Worm (Caenorhabditis elegans) whole organism, mixed stage, embryonic: ENCODE data around the gene gpd-1.
A peak's percentile ranks its signal among the peaks of the same experiment; 100 is the strongest.

Experiments used
- bed-3 ChIP-seq: fragments of 200-800 bp; sonication (Bioruptor generic); optimal IDR thresholded peaks from 3 replicates; lab custom pipeline; 2018; ENCODE audit warnings: mild to moderate bottlenecking, missing genetic modification characterization, moderate library complexity, missing compliant biosample characterization
- blmp-1 ChIP-seq: fragments of 150-350 bp; optimal IDR thresholded peaks from 2 replicates; lab custom pipeline; 2014; ENCODE audit warnings: missing biosample characterization, missing genetic modification characterization
- ceh-39 ChIP-seq: fragments of 150-350 bp; optimal IDR thresholded peaks from 2 replicates; lab custom pipeline; 2014; ENCODE audit warnings: missing biosample characterization, missing genetic modification characterization
- ceh-43 ChIP-seq: fragments of 200-800 bp; sonication (Bioruptor generic); optimal IDR thresholded peaks from 2 replicates; lab custom pipeline; 2018; ENCODE audit warnings: mild to moderate bottlenecking, missing genetic modification characterization, moderate library complexity, missing compliant biosample characterization
- ceh-83 ChIP-seq: fragments of 200-800 bp; sonication (Bioruptor generic); optimal IDR thresholded peaks from 2 replicates; lab custom pipeline; 2018; ENCODE audit warnings: mild to moderate bottlenecking, missing genetic modification characterization, missing compliant biosample characterization
- ces-1 ChIP-seq: fragments of 150-350 bp; optimal IDR thresholded peaks from 2 replicates; lab custom pipeline; 2014; ENCODE audit warnings: missing biosample characterization, missing genetic modification reagents, missing genetic modification characterization
- cnd-1 ChIP-seq: fragments of 200-800 bp; sonication (Bioruptor generic); optimal IDR thresholded peaks from 2 replicates; lab custom pipeline; 2018; ENCODE audit warnings: mild to moderate bottlenecking, missing genetic modification characterization, missing compliant biosample characterization
- drap-1 ChIP-seq: fragments of 200-800 bp; sonication (Bioruptor generic); optimal IDR thresholded peaks from 3 replicates; lab custom pipeline; 2018; ENCODE audit warnings: mild to moderate bottlenecking, missing genetic modification characterization, missing compliant biosample characterization
- elt-3 ChIP-seq: fragments of 150-350 bp; optimal IDR thresholded peaks from 2 replicates; lab custom pipeline; 2014; ENCODE audit warnings: missing biosample characterization, missing genetic modification characterization
- flh-1 ChIP-seq: fragments of 200-800 bp; sonication (Bioruptor generic); optimal IDR thresholded peaks from 2 replicates; lab custom pipeline; 2018; ENCODE audit warnings: mild to moderate bottlenecking, missing genetic modification characterization, moderate library complexity, missing compliant biosample characterization
- ham-2 ChIP-seq: fragments of 200-800 bp; sonication (Bioruptor generic); optimal IDR thresholded peaks from 2 replicates; lab custom pipeline; 2018; ENCODE audit warnings: mild to moderate bottlenecking, missing genetic modification characterization, missing compliant biosample characterization
- hlh-1 ChIP-seq: fragments of 150-350 bp; optimal IDR thresholded peaks from 2 replicates; lab custom pipeline; 2014; ENCODE audit warnings: missing biosample characterization, missing genetic modification reagents, missing genetic modification characterization
- lin-32 ChIP-seq: fragments of 200-800 bp; sonication (Bioruptor generic); optimal IDR thresholded peaks from 2 replicates; lab custom pipeline; 2018; ENCODE audit warnings: mild to moderate bottlenecking, missing genetic modification characterization, missing compliant biosample characterization
- lsy-2 ChIP-seq: fragments of 150-350 bp; optimal IDR thresholded peaks from 2 replicates; lab custom pipeline; 2014; ENCODE audit warnings: missing biosample characterization, missing genetic modification characterization
- mab-5 ChIP-seq: fragments of 150-350 bp; optimal IDR thresholded peaks from 2 replicates; lab custom pipeline; 2014; ENCODE audit warnings: missing biosample characterization, missing genetic modification characterization
- mls-2 ChIP-seq: sonication (generic microtip); optimal IDR thresholded peaks from 2 replicates; lab custom pipeline; 2016; ENCODE audit warnings: mild to moderate bottlenecking, missing genetic modification characterization, moderate library complexity, missing compliant biosample characterization
- nhr-12 ChIP-seq: fragments of 150-350 bp; optimal IDR thresholded peaks from 2 replicates; lab custom pipeline; 2014; ENCODE audit warnings: missing biosample characterization, missing genetic modification characterization
- nhr-2 ChIP-seq: fragments of 150-350 bp; optimal IDR thresholded peaks from 2 replicates; lab custom pipeline; 2014; ENCODE audit warnings: missing biosample characterization, missing genetic modification characterization
- nhr-237 ChIP-seq: fragments of 150-350 bp; optimal IDR thresholded peaks from 2 replicates; lab custom pipeline; 2014; ENCODE audit warnings: missing biosample characterization, missing genetic modification characterization
- nhr-28 ChIP-seq: fragments of 150-350 bp; optimal IDR thresholded peaks from 2 replicates; lab custom pipeline; 2014; ENCODE audit warnings: missing biosample characterization, missing genetic modification characterization
- pha-4 ChIP-seq: fragments of 150-350 bp; optimal IDR thresholded peaks from 2 replicates; lab custom pipeline; 2018; ENCODE audit warnings: missing biosample characterization, missing genetic modification reagents, missing genetic modification characterization
- sem-2 ChIP-seq: fragments of 200-800 bp; sonication (Bioruptor generic); optimal IDR thresholded peaks from 2 replicates; lab custom pipeline; 2018; ENCODE audit warnings: mild to moderate bottlenecking, missing genetic modification characterization, missing compliant biosample characterization
- snpc-4 ChIP-seq: fragments of 150-350 bp; optimal IDR thresholded peaks from 2 replicates; lab custom pipeline; 2014; ENCODE audit warnings: missing biosample characterization, missing genetic modification characterization
- sptf-1 ChIP-seq: sonication (generic microtip); optimal IDR thresholded peaks from 2 replicates; lab custom pipeline; 2017; ENCODE audit warnings: mild to moderate bottlenecking, missing genetic modification characterization, moderate library complexity, missing compliant biosample characterization
- tbx-8 ChIP-seq: fragments of 200-800 bp; sonication (Bioruptor generic); optimal IDR thresholded peaks from 2 replicates; lab custom pipeline; 2018; ENCODE audit warnings: mild to moderate bottlenecking, missing genetic modification characterization, moderate library complexity, missing compliant biosample characterization
- unc-120 ChIP-seq: sonication (generic microtip); optimal IDR thresholded peaks from 2 replicates; lab custom pipeline; 2017; ENCODE audit warnings: missing genetic modification characterization, missing compliant biosample characterization; ENCODE audit not compliant: poor library complexity, severe bottlenecking
- zip-8 ChIP-seq: fragments of 150-350 bp; optimal IDR thresholded peaks from 2 replicates; lab custom pipeline; 2014; ENCODE audit warnings: missing biosample characterization, missing genetic modification characterization
- ztf-11 ChIP-seq: fragments of 150-350 bp; optimal IDR thresholded peaks from 2 replicates; lab custom pipeline; 2014; ENCODE audit warnings: missing biosample characterization, missing genetic modification characterization

Gene gpd-1

DNA sequence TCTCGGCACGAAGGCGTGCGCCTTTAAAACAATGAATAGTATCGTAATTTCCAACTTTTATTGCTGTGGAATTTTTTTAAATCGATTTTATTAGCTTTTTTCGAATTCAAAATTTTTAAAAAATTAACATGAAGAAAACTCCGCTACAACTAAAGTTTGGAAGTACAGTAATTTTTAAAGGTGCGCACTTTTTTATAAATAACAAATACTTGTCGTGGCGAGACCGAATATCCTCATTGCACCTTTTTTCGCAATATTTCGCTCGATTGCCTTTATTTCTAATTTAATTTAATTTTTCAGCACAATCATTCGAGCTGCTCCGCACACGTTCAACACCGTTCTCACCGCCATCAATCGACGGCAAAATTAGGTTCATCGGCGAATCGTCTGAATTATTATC lies 3.1 kb upstream of the gpd-1 start, which contains the start of the genes T09F3.2 and T09F3.7:
Gene T09F3.2 (plus strand): TSS at position 301 of the 400 bp plus-strand sequence.
Gene T09F3.7 (plus strand): TSS at position 315 of the 400 bp plus-strand sequence.
- TF ChIP-seq lin-32 (GFP tag; lab: Kevin White, UChicago) (no peak), snpc-4 (tag; lab: Kevin White, UChicago) (no peak), ceh-43 (GFP tag; lab: Kevin White, UChicago) (no peak), ces-1 (GFP tag; lab: Kevin White, UChicago) (no peak), bed-3 (no peak), flh-1 (GFP tag; lab: Kevin White, UChicago) (no peak), nhr-2 (tag; lab: Kevin White, UChicago) (no peak), ceh-39 (tag; lab: Kevin White, UChicago) (no peak)

- TF ChIP-seq drap-1 (GFP tag; lab: Kevin White, UChicago) (no peak), zip-8 (tag; lab: Kevin White, UChicago) (no peak), sem-2 (GFP tag; lab: Kevin White, UChicago) (no peak), cnd-1 (tag; lab: Kevin White, UChicago) (no peak), mls-2 (tag; lab: Kevin White, UChicago) (no peak), tbx-8 (GFP tag; lab: Kevin White, UChicago) (no peak), ceh-39 (tag; lab: Kevin White, UChicago) (no peak), unc-120 (tag; lab: Kevin White, UChicago) (peak; percentile 45), lsy-2 (tag; lab: Kevin White, UChicago) (peak; percentile 11), hlh-1 (tag; lab: Kevin White, UChicago) (no peak), ces-1 (GFP tag; lab: Kevin White, UChicago) (no peak), nhr-28 (peak; percentile 7), nhr-12 (tag; lab: Kevin White, UChicago) (no peak), blmp-1 (no peak), snpc-4 (tag; lab: Kevin White, UChicago) (no peak), ham-2 (no peak)
- TF ChIP-seq, all 35 proteins: peak for 3
Observed at ce11 chrII:10395303-10395757, 1.4 kb downstream of the gpd-1 start, which contains the start of gene T09F3.4. Gene T09F3.4 (plus strand): TSS chrII:10395707.

DNA sequence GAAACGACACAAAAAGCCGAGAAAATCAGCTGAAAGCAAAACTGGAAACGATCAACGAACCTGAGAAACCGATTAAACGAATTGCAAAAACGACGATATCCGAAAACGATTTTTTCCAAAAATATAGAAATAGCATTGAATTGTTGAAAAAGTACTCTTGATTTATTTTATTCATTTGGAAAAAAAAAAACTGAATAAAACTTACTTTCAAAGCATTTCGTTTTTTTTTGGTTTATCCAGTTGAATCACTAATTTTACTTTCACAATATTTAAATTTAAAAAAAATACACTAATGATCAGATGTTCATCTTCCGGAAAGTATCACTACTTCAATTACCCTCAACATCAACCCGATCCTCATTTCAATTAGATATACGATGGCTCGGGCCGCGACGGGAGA lies 2.6 kb downstream of the gpd-1 start, which contains the start of gene T09F3.5:
Gene T09F3.5 (plus strand): TSS at position 301 of the 400 bp plus-strand sequence.
- TF ChIP-seq ztf-11: no peak
- TF ChIP-seq ceh-39 (tag; lab: Kevin White, UChicago): no peak
- TF ChIP-seq elt-3 (tag; lab: Kevin White, UChicago): no peak
- no peak for TF ChIP-seq ceh-83 (GFP tag; lab: Kevin White, UChicago)

DNA sequence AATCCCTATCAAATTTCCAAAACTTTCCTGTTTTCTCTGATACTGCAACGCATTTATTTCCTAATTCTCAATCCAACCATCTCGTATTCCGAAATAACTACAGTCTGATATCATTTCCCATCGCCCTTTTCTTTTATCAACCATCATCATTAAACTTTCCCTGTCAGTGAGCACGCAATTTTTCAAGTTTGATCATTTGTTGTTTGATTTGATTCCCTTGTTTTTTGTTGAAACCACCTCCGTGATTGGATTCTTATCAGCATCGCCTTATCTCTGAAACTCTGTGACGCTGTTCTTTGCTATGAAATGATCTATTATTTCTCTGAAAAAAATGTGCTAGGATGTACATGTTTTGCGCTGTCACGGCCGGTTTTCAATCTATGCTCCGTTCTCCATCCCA lies 9.1 kb downstream of the gpd-1 start:
- TF ChIP-seq unc-120 (tag; lab: Kevin White, UChicago) (no peak), sptf-1 (tag; lab: Kevin White, UChicago) (no peak), ceh-83 (GFP tag; lab: Kevin White, UChicago) (no peak), mab-5 (tag; lab: Kevin White, UChicago) (no peak), bed-3 (no peak), flh-1 (GFP tag; lab: Kevin White, UChicago) (no peak), ztf-11 (no peak), cnd-1 (tag; lab: Kevin White, UChicago) (no peak), hlh-1 (tag; lab: Kevin White, UChicago) (no peak), nhr-237 (no peak), mls-2 (tag; lab: Kevin White, UChicago) (no peak), tbx-8 (GFP tag; lab: Kevin White, UChicago) (no peak)
- TF ChIP-seq, all 35 proteins: peak for 0

ce11 chrII:10410989-10411388 lies 17.1 kb downstream of the gpd-1 start, which contains the start of gene E04D5.5:
Gene E04D5.5 (plus strand): TSS chrII:10411289.
- no peak for TF ChIP-seq ceh-83 (GFP tag; lab: Kevin White, UChicago)
- no peak for TF ChIP-seq elt-3 (tag; lab: Kevin White, UChicago)
- no peak for TF ChIP-seq lsy-2 (tag; lab: Kevin White, UChicago)

- no peak for TF ChIP-seq mab-5 (tag; lab: Kevin White, UChicago)
- peak; percentile 59 for TF ChIP-seq ces-1 (GFP tag; lab: Kevin White, UChicago)
- no peak for TF ChIP-seq pha-4 (tag; lab: Kevin White, UChicago)
- peak; percentile 90 for TF ChIP-seq lsy-2 (tag; lab: Kevin White, UChicago)
Observed at ce11 chrII:10416332-10416863, 22.5 kb downstream of the gpd-1 start, which contains the start of gene eif-2A. Gene eif-2A (plus strand): TSS chrII:10416800.
